Fruit fly (Drosophila melanogaster): Measurements from ENCODE around the gene hwt.
A peak's percentile ranks its signal among the peaks of the same experiment; 100 is the strongest.

Gene hwt

dm6 chrX:12546119-12546518 is 22.1 kb downstream of the hwt start (continued):
- TF ChIP-seq CG4820 (GFP tag; optimal IDR thresholded peaks at IDR 0.05) (no peak), ftz-f1 (GFP tag; optimal IDR thresholded peaks at IDR 0.05) (no peak), CG7839 (tag; optimal IDR thresholded peaks at IDR 0.05) (no peak), CG8359 (GFP tag; optimal IDR thresholded peaks at IDR 0.05; ENCODE audit: borderline replicate concordance) (peak; percentile 33), PHDP (tag; optimal IDR thresholded peaks at IDR 0.05) (no peak), CG1832 (GFP tag; optimal IDR thresholded peaks at IDR 0.05) (no peak), dati (GFP tag; IDR thresholded peaks at IDR 0.05) (no peak), so (GFP tag; IDR thresholded peaks at IDR 0.05) (no peak), CG6654 (GFP tag; optimal IDR thresholded peaks at IDR 0.05) (no peak), mld (GFP tag; IDR thresholded peaks at IDR 0.05; ENCODE audit: partially characterized antibody) (no peak), shn (GFP tag; optimal IDR thresholded peaks at IDR 0.05) (peak; percentile 49), CG12236 (GFP tag; optimal IDR thresholded peaks at IDR 0.05) (no peak), CG12299 (tag; optimal IDR thresholded peaks at IDR 0.05) (no peak), CG14050 (GFP tag; IDR thresholded peaks at IDR 0.05) (no peak), abd-A (tag; optimal IDR thresholded peaks at IDR 0.05) (peak; percentile 8), CG17568 (GFP tag; optimal IDR thresholded peaks at IDR 0.05) (no peak), CG14860 (GFP tag; IDR thresholded peaks at IDR 0.05; ENCODE audit: partially characterized antibody) (no peak)

- TF ChIP-seq CTCF (GFP tag; optimal IDR thresholded peaks at IDR 0.05) = peak; percentile 82
- no peak for TF ChIP-seq CG12219 (GFP tag; optimal IDR thresholded peaks at IDR 0.05)
Observed at dm6 chrX:12540770-12541169, 27.5 kb downstream of the hwt start.

- TF ChIP-seq slbo (GFP tag; IDR thresholded peaks at IDR 0.05) (peak; percentile 64), Side (GFP tag; optimal IDR thresholded peaks at IDR 0.05) (no peak), Kr (GFP tag; optimal IDR thresholded peaks at IDR 0.05) (no peak), CG13123 (GFP tag; optimal IDR thresholded peaks at IDR 0.05) (no peak), CG11695 (GFP tag; IDR thresholded peaks at IDR 0.05) (0 out of 3 replicates have a peak, but pooled peaks have one; percentile 21), ATbp (GFP tag; optimal IDR thresholded peaks at IDR 0.05) (no peak), CG4404 (GFP tag; IDR thresholded peaks at IDR 0.05) (no peak), knrl (GFP tag; IDR thresholded peaks at IDR 0.05; ENCODE audit: partially characterized antibody) (no peak), ttk (GFP tag; IDR thresholded peaks at IDR 0.05) (no peak), CG7271 (tag; optimal IDR thresholded peaks at IDR 0.05) (no peak), ro (GFP tag; IDR thresholded peaks at IDR 0.05) (no peak), sima (GFP tag; optimal IDR thresholded peaks at IDR 0.05) (no peak), danr (GFP tag; IDR thresholded peaks at IDR 0.05) (no peak), CG31441 (GFP tag; IDR thresholded peaks at IDR 0.05) (0 out of 2 replicates have a peak, but pooled peaks have one; percentile 29), CG33557 (GFP tag; optimal IDR thresholded peaks at IDR 0.05) (no peak), pros (GFP tag; optimal IDR thresholded peaks at IDR 0.05) (no peak), Nf-YB (GFP tag; optimal IDR thresholded peaks at IDR 0.05) (no peak), Dfd (GFP tag; optimal IDR thresholded peaks at IDR 0.05) (no peak), Doc2 (GFP tag; IDR thresholded peaks at IDR 0.05) (no peak), lilli (GFP tag; optimal IDR thresholded peaks at IDR 0.05) (peak; percentile 3), fd96Cb (tag; optimal IDR thresholded peaks at IDR 0.05) (peak; percentile 10), D19A (tag; optimal IDR thresholded peaks at IDR 0.05) (no peak), zen2 (GFP tag; IDR thresholded peaks at IDR 0.05; ENCODE audit: partially characterized antibody) (no peak), CG18764 (GFP tag; optimal IDR thresholded peaks at IDR 0.05) (no peak), shn (GFP tag; optimal IDR thresholded peaks at IDR 0.05) (no peak), CG17385 (GFP tag; optimal IDR thresholded peaks at IDR 0.05) (no peak), lola (GFP tag; optimal IDR thresholded peaks at IDR 0.05) (no peak), ftz-f1 (GFP tag; optimal IDR thresholded peaks at IDR 0.05) (no peak), CG3726 (GFP tag; IDR thresholded peaks at IDR 0.05) (no peak), dmrt11E (tag; optimal IDR thresholded peaks at IDR 0.05) (no peak), dimm (GFP tag; IDR thresholded peaks at IDR 0.05) (no peak), CG11504 (tag; optimal IDR thresholded peaks at IDR 0.05) (peak; percentile 60)
Observed at dm6 chrX:12539215-12539614, 29.0 kb downstream of the hwt start.
